Fruit fly (Drosophila melanogaster) whole organism, embryonic: ENCODE measurements around the gene CG42335.

Experiments used
- ATbp ChIP-seq: fragments of 200-800 bp; sonication (Bioruptor generic); optimal IDR thresholded peaks from 2 replicates; lab custom pipeline; 2017; ENCODE audit warnings: missing biosample characterization, mild to moderate bottlenecking, missing genetic modification characterization, missing genetic modification reagents
- Awh ChIP-seq: fragments of 200-800 bp; sonication (Bioruptor generic); IDR thresholded peaks from 2 replicates; pipeline ENCODE4, ENCODE4 v1.3.6; 2022; ENCODE audit warnings: missing biosample characterization, missing genetic modification characterization
- B-H2 ChIP-seq: fragments of 200-800 bp; sonication (Bioruptor generic); optimal IDR thresholded peaks from 2 replicates; lab custom pipeline; 2018; ENCODE audit warnings: missing biosample characterization, mild to moderate bottlenecking, missing genetic modification characterization
- Blimp-1 ChIP-seq: fragments of 200-800 bp; sonication (Bioruptor generic); optimal IDR thresholded peaks from 3 replicates; lab custom pipeline; 2018; ENCODE audit warnings: missing biosample characterization, missing genetic modification characterization, mild to moderate bottlenecking, moderate library complexity, missing genetic modification reagents
- CG1024 ChIP-seq: fragments of 200-800 bp; sonication (Bioruptor generic); IDR thresholded peaks from 2 replicates; pipeline ENCODE4 v1.3.6; 2022; ENCODE audit warnings: missing biosample characterization, missing genetic modification characterization
- CG10321 ChIP-seq: fragments of 200-800 bp; sonication (Bioruptor generic); IDR thresholded peaks from 2 replicates; pipeline ENCODE4 v1.3.6; 2022; ENCODE audit warnings: missing biosample characterization, missing genetic modification characterization
- CG10366 ChIP-seq: fragments of 200-800 bp; sonication (Bioruptor generic); IDR thresholded peaks from 2 replicates; pipeline ENCODE4 v1.3.6; 2022; ENCODE audit warnings: missing biosample characterization, missing genetic modification characterization
- CG10431 ChIP-seq: fragments of 200-800 bp; sonication (Bioruptor generic); optimal IDR thresholded peaks from 3 replicates; lab custom pipeline; 2018; ENCODE audit warnings: missing biosample characterization, mild to moderate bottlenecking, missing genetic modification characterization
- CG11093 ChIP-seq: fragments of 200-800 bp; sonication (Bioruptor generic); IDR thresholded peaks from 3 replicates; pipeline ENCODE4 v1.3.6; 2022; ENCODE audit warnings: missing biosample characterization, missing genetic modification characterization
- CG12236 ChIP-seq: fragments of 200-800 bp; sonication (Bioruptor generic); optimal IDR thresholded peaks from 2 replicates; lab custom pipeline; 2016; ENCODE audit warnings: missing biosample characterization, missing genetic modification characterization
- CG12299 ChIP-seq: fragments of 200-800 bp; sonication (Bioruptor generic); optimal IDR thresholded peaks from 2 replicates; lab custom pipeline; 2018; ENCODE audit warnings: missing biosample characterization, mild to moderate bottlenecking, missing genetic modification characterization
- CG12659 ChIP-seq: fragments of 200-800 bp; sonication (Bioruptor generic); optimal IDR thresholded peaks from 3 replicates; lab custom pipeline; 2017; ENCODE audit warnings: mild to moderate bottlenecking, missing biosample characterization, missing genetic modification reagents, missing genetic modification characterization
- CG12744 ChIP-seq: fragments of 200-800 bp; sonication (Bioruptor generic); optimal IDR thresholded peaks from 2 replicates; lab custom pipeline; 2016; ENCODE audit warnings: missing biosample characterization, missing genetic modification characterization
- CG13296 ChIP-seq: fragments of 200-800 bp; sonication (Bioruptor generic); optimal IDR thresholded peaks from 3 replicates; lab custom pipeline; 2018; ENCODE audit warnings: missing biosample characterization, mild to moderate bottlenecking, missing genetic modification characterization
- CG15269 ChIP-seq: fragments of 200-800 bp; sonication (Bioruptor generic); optimal IDR thresholded peaks from 2 replicates; lab custom pipeline; 2018; ENCODE audit warnings: missing biosample characterization, mild to moderate bottlenecking, missing genetic modification characterization, moderate library complexity
- CG16779 ChIP-seq: fragments of 200-800 bp; sonication (Bioruptor generic); IDR thresholded peaks from 2 replicates; pipeline ENCODE4 v1.3.6; 2022; ENCODE audit warnings: missing biosample characterization, missing genetic modification characterization
- CG17186 ChIP-seq: fragments of 200-800 bp; sonication (Bioruptor generic); optimal IDR thresholded peaks from 3 replicates; lab custom pipeline; 2017; ENCODE audit warnings: missing biosample characterization, missing genetic modification reagents, missing genetic modification characterization
- CG17612 ChIP-seq: fragments of 200-800 bp; sonication (Bioruptor generic); IDR thresholded peaks from 2 replicates; pipeline ENCODE4 v1.3.6; 2022; ENCODE audit warnings: missing biosample characterization, missing genetic modification characterization
- CG18262 ChIP-seq: fragments of 200-800 bp; optimal IDR thresholded peaks from 3 replicates; lab custom pipeline; 2019; ENCODE audit warnings: missing biosample characterization, mild to moderate bottlenecking, missing genetic modification characterization, moderate library complexity
- CG2678 ChIP-seq: fragments of 200-800 bp; sonication (Bioruptor generic); optimal IDR thresholded peaks from 3 replicates; lab custom pipeline; 2019; ENCODE audit warnings: missing biosample characterization, mild to moderate bottlenecking, missing genetic modification characterization, moderate library complexity
- CG30431 ChIP-seq: fragments of 200-800 bp; sonication (Bioruptor generic); optimal IDR thresholded peaks from 2 replicates; lab custom pipeline; 2017; ENCODE audit warnings: missing biosample characterization, missing genetic modification characterization
- CG34224 ChIP-seq: fragments of 200-800 bp; sonication (Bioruptor generic); IDR thresholded peaks from 3 replicates; pipeline ENCODE4 v1.3.6; 2022; ENCODE audit warnings: missing biosample characterization, missing genetic modification characterization; ENCODE audit not compliant: partially characterized antibody
- CG5245 ChIP-seq: fragments of 200-800 bp; sonication (Bioruptor generic); optimal IDR thresholded peaks from 3 replicates; lab custom pipeline; 2016; ENCODE audit warnings: missing biosample characterization, missing genetic modification characterization
- CG6689 ChIP-seq: fragments of 200-800 bp; sonication (Bioruptor generic); IDR thresholded peaks from 2 replicates; pipeline ENCODE4 v1.3.6; 2022; ENCODE audit warnings: missing biosample characterization, missing genetic modification characterization
- CG7928 ChIP-seq: fragments of 200-800 bp; sonication (Bioruptor generic); optimal IDR thresholded peaks from 2 replicates; lab custom pipeline; 2017; ENCODE audit warnings: missing biosample characterization, mild to moderate bottlenecking, missing genetic modification characterization
- CG8924 ChIP-seq: fragments of 200-800 bp; optimal IDR thresholded peaks from 3 replicates; lab custom pipeline; 2019; ENCODE audit warnings: missing biosample characterization, mild to moderate bottlenecking, missing genetic modification characterization, moderate library complexity
- CG9215 ChIP-seq: fragments of 200-800 bp; sonication (Bioruptor generic); IDR thresholded peaks from 2 replicates; pipeline ENCODE4 v1.3.6; 2022; ENCODE audit warnings: missing biosample characterization, missing genetic modification characterization
- CG9609 ChIP-seq: fragments of 200-800 bp; sonication (Bioruptor generic); optimal IDR thresholded peaks from 3 replicates; lab custom pipeline; 2016; ENCODE audit warnings: missing biosample characterization, missing genetic modification characterization
- CG9817 ChIP-seq: fragments of 200-800 bp; sonication (Bioruptor generic); optimal IDR thresholded peaks from 2 replicates; lab custom pipeline; 2018; ENCODE audit warnings: missing biosample characterization, mild to moderate bottlenecking, missing genetic modification characterization, moderate library complexity
- CG9876 ChIP-seq: fragments of 200-800 bp; sonication (Bioruptor generic); optimal IDR thresholded peaks from 2 replicates; lab custom pipeline; 2016; ENCODE audit warnings: missing biosample characterization, missing genetic modification characterization
- Camta ChIP-seq: fragments of 200-800 bp; sonication (Bioruptor generic); optimal IDR thresholded peaks from 2 replicates; lab custom pipeline; 2016; ENCODE audit warnings: missing biosample characterization, missing genetic modification characterization
- E2f1 ChIP-seq: fragments of 200-800 bp; sonication (Bioruptor generic); IDR thresholded peaks from 2 replicates; pipeline ENCODE4 v1.3.6; 2022; ENCODE audit warnings: missing biosample characterization, missing genetic modification characterization
- Gsc ChIP-seq: fragments of 200-800 bp; sonication (Bioruptor generic); IDR thresholded peaks from 2 replicates; pipeline ENCODE4 v1.3.6; 2022; ENCODE audit warnings: missing biosample characterization, missing genetic modification characterization
- Hr3 ChIP-seq: fragments of 200-800 bp; sonication (Bioruptor generic); optimal IDR thresholded peaks from 3 replicates; lab custom pipeline; 2016; ENCODE audit warnings: missing biosample characterization, missing genetic modification characterization
- Kr ChIP-seq: fragments of 200-800 bp; sonication (Bioruptor generic); optimal IDR thresholded peaks from 2 replicates; lab custom pipeline; 2017; ENCODE audit warnings: missing biosample characterization, mild to moderate bottlenecking, missing genetic modification characterization
- Lim3 ChIP-seq: fragments of 200-800 bp; sonication (Bioruptor generic); IDR thresholded peaks from 2 replicates; pipeline ENCODE4 v1.3.6; 2022; ENCODE audit warnings: missing biosample characterization, missing genetic modification characterization
- Oaz ChIP-seq: fragments of 200-800 bp; sonication (Bioruptor generic); IDR thresholded peaks from 2 replicates; pipeline ENCODE4 v1.3.6; 2022; ENCODE audit warnings: missing biosample characterization, missing genetic modification characterization
- Ptx1 ChIP-seq: fragments of 200-800 bp; sonication (Bioruptor generic); IDR thresholded peaks from 2 replicates; pipeline ENCODE4 v1.3.6; 2022; ENCODE audit warnings: missing biosample characterization, missing genetic modification characterization
- Vsx1 ChIP-seq: fragments of 200-800 bp; sonication (Bioruptor generic); optimal IDR thresholded peaks from 2 replicates; lab custom pipeline; 2017; ENCODE audit warnings: missing biosample characterization, mild to moderate bottlenecking, missing genetic modification characterization, missing genetic modification reagents
- az2 ChIP-seq: fragments of 200-800 bp; sonication (Bioruptor generic); optimal IDR thresholded peaks from 3 replicates; lab custom pipeline; 2016; ENCODE audit warnings: missing biosample characterization, missing genetic modification characterization
- h ChIP-seq: fragments of >200 bp; optimal IDR thresholded peaks from 2 replicates; lab custom pipeline; 2017
- klu ChIP-seq: fragments of 200-800 bp; sonication (Bioruptor generic); IDR thresholded peaks from 2 replicates; pipeline ENCODE4 v1.3.6; 2022; ENCODE audit warnings: missing biosample characterization, missing genetic modification characterization
- nerfin-1 ChIP-seq: fragments of 200-800 bp; sonication (Bioruptor generic); optimal IDR thresholded peaks from 3 replicates; lab custom pipeline; 2019; ENCODE audit warnings: missing biosample characterization, mild to moderate bottlenecking, missing genetic modification characterization, moderate library complexity
- otp ChIP-seq: fragments of 200-800 bp; sonication (Bioruptor generic); IDR thresholded peaks from 3 replicates; pipeline ENCODE4, ENCODE4 v1.3.6; 2022; ENCODE audit warnings: missing biosample characterization, missing genetic modification characterization
- psq ChIP-seq: fragments of 200-800 bp; sonication (Bioruptor generic); optimal IDR thresholded peaks from 2 replicates; lab custom pipeline; 2017; ENCODE audit warnings: missing biosample characterization, missing genetic modification characterization
- sens ChIP-seq: fragments of 200-800 bp; sonication (Bioruptor generic); peaks from one replicate; lab custom pipeline; 2016; ENCODE audit warnings: missing biosample characterization, missing genetic modification characterization
- sisA ChIP-seq: fragments of 200-800 bp; sonication (Bioruptor generic); IDR thresholded peaks from 2 replicates; pipeline ENCODE4 v1.3.6; 2022; ENCODE audit warnings: missing biosample characterization, missing genetic modification characterization
- stwl ChIP-seq: fragments of 200-800 bp; sonication (Bioruptor generic); optimal IDR thresholded peaks from 3 replicates; lab custom pipeline; 2018; ENCODE audit warnings: missing biosample characterization, mild to moderate bottlenecking, missing genetic modification characterization, moderate library complexity
- trem ChIP-seq: fragments of 200-800 bp; optimal IDR thresholded peaks from 3 replicates; lab custom pipeline; 2019; ENCODE audit warnings: missing biosample characterization, mild to moderate bottlenecking, missing genetic modification characterization, moderate library complexity
- vvl ChIP-seq: fragments of 200-800 bp; sonication (Bioruptor generic); IDR thresholded peaks from 2 replicates; pipeline ENCODE4 v1.3.6; 2022; ENCODE audit warnings: missing biosample characterization, missing genetic modification characterization

Gene CG42335

dm6 chr3R:21780086-21780485 is 21.5 kb downstream of the CG42335 start:
- TF ChIP-seq CG13296 (GFP tag; lab: Kevin White, UChicago) (no peak), Awh (peak; percentile 46; the same call in 1 of the 2 replicates), vvl (GFP tag; lab: Robert Waterston, UW) (peak; percentile 29; the same call in 1 of the 2 replicates), sens (GFP tag; lab: Kevin White, UChicago) (peak; percentile 71)

- TF ChIP-seq CG12744 (GFP tag; lab: Kevin White, UChicago): peak; percentile 19
- peak; percentile 26 for TF ChIP-seq CG30431
- TF ChIP-seq CG18262 (tag; lab: Kevin White, UChicago): peak; percentile 76
- TF ChIP-seq CG1024: no peak
- no peak for TF ChIP-seq Vsx1 (GFP tag; lab: Kevin White, UChicago)
- TF ChIP-seq CG10321 (GFP tag; lab: Robert Waterston, UW): no peak
- peak; percentile 34 for TF ChIP-seq nerfin-1 (tag; lab: Kevin White, UChicago)
- TF ChIP-seq klu (GFP tag; lab: Robert Waterston, UW): peak; percentile 53; the same call in 1 of the 2 replicates
- TF ChIP-seq Kr (GFP tag; lab: Kevin White, UChicago): no peak
- TF ChIP-seq sisA (GFP tag; lab: Robert Waterston, UW): peak; percentile 70
- no peak; the same call in 1 of the 2 replicates for TF ChIP-seq Oaz
- no peak for TF ChIP-seq CG9876 (GFP tag; lab: Kevin White, UChicago)
- peak; percentile 15 for TF ChIP-seq psq
- no peak for TF ChIP-seq CG34224
- TF ChIP-seq Gsc: no peak
- peak; percentile 36; the same call in 1 of the 3 replicates for TF ChIP-seq otp (GFP tag; lab: Robert Waterston, UW)
- peak; percentile 56 for TF ChIP-seq CG12659
- TF ChIP-seq CG15269 (tag; lab: Kevin White, UChicago): peak; percentile 82
- TF ChIP-seq Lim3: no peak
- no peak for TF ChIP-seq CG12299 (tag; lab: Kevin White, UChicago)
- TF ChIP-seq Camta (GFP tag; lab: Kevin White, UChicago): peak; percentile 69
- TF ChIP-seq Hr3 (GFP tag; lab: Kevin White, UChicago): peak; percentile 55
- no peak for TF ChIP-seq CG9609 (GFP tag; lab: Kevin White, UChicago)
- TF ChIP-seq CG5245 (GFP tag; lab: Kevin White, UChicago): peak; percentile 22
- TF ChIP-seq CG9817 (tag; lab: Kevin White, UChicago): peak; percentile 45
- TF ChIP-seq CG7928 (GFP tag; lab: Kevin White, UChicago): no peak
- peak; percentile 83 for TF ChIP-seq Ptx1
- peak; percentile 63 for TF ChIP-seq az2 (GFP tag; lab: Kevin White, UChicago)
- TF ChIP-seq ATbp: peak; percentile 36
- no peak for TF ChIP-seq CG17186 (GFP tag; lab: Kevin White, UChicago)
- TF ChIP-seq CG8924 (tag; lab: Kevin White, UChicago): peak; percentile 71
- TF ChIP-seq CG11093 (GFP tag; lab: Robert Waterston, UW): peak; percentile 59; the same call in 1 of the 3 replicates
- peak; percentile 73 for TF ChIP-seq Blimp-1 (GFP tag; lab: Kevin White, UChicago)
- TF ChIP-seq CG9215 (GFP tag; lab: Robert Waterston, UW): peak; percentile 52; the same call in 1 of the 2 replicates
- no peak for TF ChIP-seq CG10431
- TF ChIP-seq CG12236 (GFP tag; lab: Kevin White, UChicago): peak; percentile 28
- TF ChIP-seq B-H2: no peak
- no peak for TF ChIP-seq stwl (tag; lab: Kevin White, UChicago)
- TF ChIP-seq trem (tag; lab: Kevin White, UChicago): peak; percentile 1
- TF ChIP-seq E2f1 (GFP tag; lab: Robert Waterston, UW): peak; percentile 70
- TF ChIP-seq h: no peak
- TF ChIP-seq CG10366 (GFP tag; lab: Robert Waterston, UW): peak; percentile 57
- TF ChIP-seq CG17612 (GFP tag; lab: Robert Waterston, UW): no peak
- peak; percentile 80 for TF ChIP-seq CG2678 (tag; lab: Kevin White, UChicago)
- no peak for TF ChIP-seq CG16779 (GFP tag; lab: Robert Waterston, UW)
- peak; percentile 66 for TF ChIP-seq CG6689 (GFP tag; lab: Robert Waterston, UW)
Measured at dm6 chr3R:21781448-21781847, 22.9 kb downstream of the CG42335 start.
